Worm (Caenorhabditis elegans) whole organism, L3 larva: ENCODE measurements around the gene cct-1.

Experiments used
- R02D3.7 ChIP-seq: fragments of 150-350 bp; optimal IDR thresholded peaks from 2 replicates; lab custom pipeline; 2014; ENCODE audit warnings: missing biosample characterization, missing genetic modification characterization
- ZK546.5 ChIP-seq: sonication (generic microtip); optimal IDR thresholded peaks from 2 replicates; lab custom pipeline; 2017; ENCODE audit warnings: missing biosample characterization, missing genetic modification characterization
- aly-2 ChIP-seq: fragments of 150-350 bp; optimal IDR thresholded peaks from 2 replicates; lab custom pipeline; 2014; ENCODE audit warnings: missing biosample characterization, missing genetic modification characterization
- ama-1 ChIP-seq: fragments of 150-350 bp; optimal IDR thresholded peaks from 2 replicates; lab custom pipeline; 2018
- ceh-16 ChIP-seq: sonication (generic microtip); optimal IDR thresholded peaks from 2 replicates; lab custom pipeline; 2017; ENCODE audit warnings: missing biosample characterization, missing genetic modification characterization
- ceh-28 ChIP-seq: fragments of 150-350 bp; optimal IDR thresholded peaks from 2 replicates; lab custom pipeline; 2014; ENCODE audit warnings: missing biosample characterization, missing genetic modification reagents, missing genetic modification characterization
- ceh-82 ChIP-seq: fragments of 150-350 bp; optimal IDR thresholded peaks from 2 replicates; lab custom pipeline; 2014; ENCODE audit warnings: missing biosample characterization, missing genetic modification characterization
- ceh-9 ChIP-seq: sonication (generic microtip); optimal IDR thresholded peaks from 2 replicates; lab custom pipeline; 2018; ENCODE audit warnings: missing biosample characterization, missing genetic modification characterization
- daf-12 ChIP-seq: fragments of 150-350 bp; optimal IDR thresholded peaks from 2 replicates; lab custom pipeline; 2014; ENCODE audit warnings: missing biosample characterization, missing genetic modification reagents, missing genetic modification characterization
- egl-27 ChIP-seq: sonication (generic microtip); optimal IDR thresholded peaks from 4 replicates; lab custom pipeline; 2017; ENCODE audit warnings: missing biosample characterization, missing genetic modification reagents, missing genetic modification characterization
- egl-5 ChIP-seq: fragments of 150-350 bp; optimal IDR thresholded peaks from 2 replicates; lab custom pipeline; 2017; ENCODE audit warnings: missing biosample characterization, missing genetic modification reagents, missing genetic modification characterization, inconsistent platforms
- elt-1 ChIP-seq: fragments of 150-350 bp; optimal IDR thresholded peaks from 2 replicates; lab custom pipeline; 2014; ENCODE audit warnings: missing biosample characterization, missing genetic modification characterization
- elt-2 ChIP-seq: sonication (generic microtip); optimal IDR thresholded peaks from 2 replicates; lab custom pipeline; 2016; ENCODE audit warnings: missing genetic modification reagents, mild to moderate bottlenecking, missing genetic modification characterization, missing compliant biosample characterization
- elt-3 ChIP-seq, 3 experiments: fragments of 150-350 bp in 1 of 3; sonication (generic microtip) in 2 of 3; optimal IDR thresholded peaks; 2 replicates in 2 of 3; 4 replicates in 1 of 3; lab custom pipeline; 2014 to 2017; ENCODE audit warnings: missing biosample characterization in 3 of 3, missing genetic modification characterization in 3 of 3
- eor-1 ChIP-seq, 2 experiments: fragments of 150-350 bp; optimal IDR thresholded peaks; 2 replicates each; lab custom pipeline; 2014 to 2018; ENCODE audit warnings: missing biosample characterization in 2 of 2, missing genetic modification characterization in 2 of 2
- fkh-10 ChIP-seq: sonication (generic microtip); optimal IDR thresholded peaks from 2 replicates; lab custom pipeline; 2017; ENCODE audit warnings: missing biosample characterization, missing genetic modification reagents, missing genetic modification characterization
- fkh-2 ChIP-seq: fragments of 150-350 bp; optimal IDR thresholded peaks from 2 replicates; lab custom pipeline; 2014; ENCODE audit warnings: missing biosample characterization, missing genetic modification reagents, missing genetic modification characterization
- fos-1 ChIP-seq: fragments of 150-350 bp; optimal IDR thresholded peaks from 2 replicates; lab custom pipeline; 2014; ENCODE audit warnings: missing biosample characterization, missing genetic modification characterization
- hmg-11 ChIP-seq: sonication (generic microtip); optimal IDR thresholded peaks from 2 replicates; lab custom pipeline; 2016; ENCODE audit warnings: missing genetic modification characterization, missing compliant biosample characterization
- jun-1 ChIP-seq: fragments of 150-350 bp; optimal IDR thresholded peaks from 2 replicates; lab custom pipeline; 2014; ENCODE audit warnings: missing biosample characterization, missing genetic modification reagents, missing genetic modification characterization
- lin-15B ChIP-seq: fragments of 150-350 bp; optimal IDR thresholded peaks from 2 replicates; lab custom pipeline; 2014; ENCODE audit warnings: missing biosample characterization, missing genetic modification characterization
- lin-39 ChIP-seq: fragments of 150-350 bp; optimal IDR thresholded peaks from 2 replicates; lab custom pipeline; 2018; ENCODE audit warnings: missing biosample characterization, missing genetic modification reagents, missing genetic modification characterization
- lsy-12 ChIP-seq: sonication (generic microtip); optimal IDR thresholded peaks from 2 replicates; lab custom pipeline; 2016; ENCODE audit warnings: mild to moderate bottlenecking, missing genetic modification characterization, missing compliant biosample characterization
- mdl-1 ChIP-seq: fragments of 150-350 bp; optimal IDR thresholded peaks from 2 replicates; lab custom pipeline; 2014; ENCODE audit warnings: missing biosample characterization, missing genetic modification characterization
- mml-1 ChIP-seq: fragments of 150-350 bp; sonication (generic microtip); optimal IDR thresholded peaks from 3 replicates; lab custom pipeline; 2014; ENCODE audit warnings: missing biosample characterization, missing genetic modification characterization
- nfya-1 ChIP-seq: sonication (generic microtip); optimal IDR thresholded peaks from 2 replicates; lab custom pipeline; 2017; ENCODE audit warnings: missing genetic modification characterization, mild to moderate bottlenecking, missing compliant biosample characterization, antibody characterized with exemption, moderate library complexity; ENCODE audit not compliant: insufficient read depth
- nhr-11 ChIP-seq: fragments of 150-350 bp; optimal IDR thresholded peaks from 2 replicates; lab custom pipeline; 2014; ENCODE audit warnings: missing biosample characterization, missing genetic modification characterization
- nhr-12 ChIP-seq: fragments of 150-350 bp; optimal IDR thresholded peaks from 2 replicates; lab custom pipeline; 2014; ENCODE audit warnings: missing biosample characterization, missing genetic modification characterization
- nhr-23 ChIP-seq: fragments of 150-350 bp; optimal IDR thresholded peaks from 2 replicates; lab custom pipeline; 2014; ENCODE audit warnings: missing biosample characterization, missing genetic modification reagents, missing genetic modification characterization
- nhr-237 ChIP-seq: fragments of 150-350 bp; optimal IDR thresholded peaks from 2 replicates; lab custom pipeline; 2014; ENCODE audit warnings: missing biosample characterization, missing genetic modification characterization
- nhr-25 ChIP-seq: sonication (generic microtip); optimal IDR thresholded peaks from 2 replicates; lab custom pipeline; 2017; ENCODE audit warnings: missing biosample characterization, missing genetic modification characterization
- nhr-28 ChIP-seq: fragments of 150-350 bp; optimal IDR thresholded peaks from 2 replicates; lab custom pipeline; 2014; ENCODE audit warnings: missing biosample characterization, missing genetic modification characterization
- nhr-43 ChIP-seq: sonication (generic microtip); optimal IDR thresholded peaks from 2 replicates; lab custom pipeline; 2016; ENCODE audit warnings: mild to moderate bottlenecking, missing genetic modification characterization, missing compliant biosample characterization; ENCODE audit not compliant: poor library complexity, severe bottlenecking
- nhr-67 ChIP-seq: fragments of 150-350 bp; optimal IDR thresholded peaks from 2 replicates; lab custom pipeline; 2014; ENCODE audit warnings: missing biosample characterization, missing genetic modification characterization
- nhr-76 ChIP-seq: fragments of 150-350 bp; sonication (generic microtip); optimal IDR thresholded peaks from 5 replicates; lab custom pipeline; 2014; ENCODE audit warnings: missing biosample characterization, missing genetic modification characterization
- nhr-77 ChIP-seq: fragments of 150-350 bp; optimal IDR thresholded peaks from 2 replicates; lab custom pipeline; 2014; ENCODE audit warnings: missing biosample characterization, missing genetic modification characterization
- pha-4 ChIP-seq: fragments of 150-350 bp; optimal IDR thresholded peaks from 2 replicates; lab custom pipeline; 2014; ENCODE audit warnings: missing biosample characterization, missing genetic modification reagents, missing genetic modification characterization
- pqm-1 ChIP-seq: fragments of 150-350 bp; optimal IDR thresholded peaks from 2 replicates; lab custom pipeline; 2017; ENCODE audit warnings: missing biosample characterization, missing genetic modification characterization, inconsistent platforms
- sea-2 ChIP-seq: fragments of 150-350 bp; sonication (generic microtip); optimal IDR thresholded peaks from 4 replicates; lab custom pipeline; 2014; ENCODE audit warnings: missing biosample characterization, missing genetic modification reagents, missing genetic modification characterization
- skn-1 ChIP-seq: fragments of 150-350 bp; optimal IDR thresholded peaks from 2 replicates; lab custom pipeline; 2014; ENCODE audit warnings: missing biosample characterization, missing genetic modification characterization
- snpc-4 ChIP-seq: fragments of 150-350 bp; optimal IDR thresholded peaks from 2 replicates; lab custom pipeline; 2014; ENCODE audit warnings: missing biosample characterization, missing genetic modification characterization
- tbx-2 ChIP-seq: sonication (generic microtip); optimal IDR thresholded peaks from 2 replicates; lab custom pipeline; 2016; ENCODE audit warnings: mild to moderate bottlenecking, missing genetic modification characterization, missing compliant biosample characterization
- unc-39 ChIP-seq: sonication (generic microtip); optimal IDR thresholded peaks from 4 replicates; lab custom pipeline; 2017; ENCODE audit warnings: missing biosample characterization, missing genetic modification characterization
- unc-62 ChIP-seq: fragments of 150-350 bp; sonication (generic microtip); optimal IDR thresholded peaks from 4 replicates; lab custom pipeline; 2014; ENCODE audit warnings: missing biosample characterization, missing genetic modification reagents, missing genetic modification characterization
- zag-1 ChIP-seq: fragments of 150-350 bp; optimal IDR thresholded peaks from 2 replicates; lab custom pipeline; 2014; ENCODE audit warnings: missing biosample characterization, missing genetic modification characterization
- ztf-11 ChIP-seq: fragments of 150-350 bp; optimal IDR thresholded peaks from 2 replicates; lab custom pipeline; 2014; ENCODE audit warnings: missing biosample characterization, missing genetic modification characterization
- ztf-4 ChIP-seq: fragments of 150-350 bp; optimal IDR thresholded peaks from 2 replicates; lab custom pipeline; 2014; ENCODE audit warnings: missing biosample characterization, missing genetic modification characterization

cct-1 gene

DNA sequence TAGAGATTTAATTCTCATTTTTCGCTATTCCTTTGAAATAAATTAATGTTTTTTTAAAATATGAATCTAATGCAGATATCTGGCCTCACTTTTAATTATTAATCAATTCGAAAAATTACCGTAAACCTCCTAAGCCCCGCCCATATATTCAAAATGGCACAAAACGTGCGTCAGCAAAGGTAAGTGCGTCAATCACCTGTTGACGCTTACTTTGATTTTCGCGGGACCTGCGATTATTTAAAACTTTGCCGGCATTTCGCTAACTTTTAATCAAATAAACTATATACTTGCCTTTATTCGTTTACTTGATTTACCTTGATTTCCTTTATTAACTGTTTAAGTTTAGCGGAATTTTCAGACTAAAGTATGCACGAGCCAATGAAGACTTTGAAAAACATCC lies 27.3 kb upstream of the cct-1 start, which contains the start of gene pch-2:
Gene pch-2 (plus strand): TSS at position 359 of the 400 bp plus-strand sequence.
- no peak for TF ChIP-seq lsy-12 (tag; lab: Kevin White, UChicago)
- TF ChIP-seq ceh-82 (tag; lab: Kevin White, UChicago): no peak
- TF ChIP-seq pqm-1 (tag; lab: Kevin White, UChicago): no peak
- no peak for TF ChIP-seq zag-1 (tag; lab: Kevin White, UChicago)
- TF ChIP-seq fkh-10 (GFP tag; lab: Kevin White, UChicago): no peak
- TF ChIP-seq unc-39 (tag; lab: Kevin White, UChicago): no peak
- no peak for TF ChIP-seq unc-62 (GFP tag; lab: Kevin White, UChicago)
- TF ChIP-seq nhr-12 (tag; lab: Kevin White, UChicago): no peak
- no peak for TF ChIP-seq ceh-9 (tag; lab: Kevin White, UChicago)
- no peak for TF ChIP-seq ceh-28
- TF ChIP-seq fos-1 (tag; lab: Kevin White, UChicago): no peak
- TF ChIP-seq elt-1 (tag; lab: Kevin White, UChicago): no peak
- TF ChIP-seq daf-12 (tag; lab: Kevin White, UChicago): no peak
- TF ChIP-seq fkh-2 (tag; lab: Kevin White, UChicago): no peak
- TF ChIP-seq hmg-11 (tag; lab: Kevin White, UChicago): no peak
- peak; percentile 13 for TF ChIP-seq lin-39 (tag; lab: Kevin White, UChicago)
- TF ChIP-seq ZK546.5 (tag; lab: Kevin White, UChicago): no peak
- no peak for TF ChIP-seq nhr-67 (tag; lab: Kevin White, UChicago)
- TF ChIP-seq egl-5 (tag; lab: Kevin White, UChicago): no peak
- TF ChIP-seq ztf-11 (tag; lab: Kevin White, UChicago): no peak
- TF ChIP-seq lin-15B (tag; lab: Kevin White, UChicago): peak; percentile 70
- no peak for TF ChIP-seq egl-27 (tag; lab: Kevin White, UChicago)
- peak; percentile 11 for TF ChIP-seq elt-2 (tag; lab: Kevin White, UChicago)
- TF ChIP-seq mdl-1 (tag; lab: Kevin White, UChicago): no peak
- TF ChIP-seq skn-1 (tag; lab: Kevin White, UChicago): no peak
- peak; percentile 33 for TF ChIP-seq nhr-43
- no peak for TF ChIP-seq R02D3.7 (tag; lab: Kevin White, UChicago)
- TF ChIP-seq nfya-1 (tag; lab: Kevin White, UChicago): peak; percentile 71
- TF ChIP-seq nhr-76: no peak
- TF ChIP-seq nhr-237: no peak
- TF ChIP-seq eor-1 (tag; optimal IDR thresholded peaks at IDR 0.05; lab: Kevin White, UChicago): no peak
- no peak for TF ChIP-seq aly-2 (tag; lab: Kevin White, UChicago)
- no peak for TF ChIP-seq nhr-23 (tag; lab: Kevin White, UChicago)
- no peak for TF ChIP-seq nhr-28 (tag; lab: Kevin White, UChicago)
- no peak for TF ChIP-seq sea-2 (GFP tag; lab: Kevin White, UChicago)
- no peak for TF ChIP-seq mml-1 (tag; lab: Kevin White, UChicago)
- no peak for TF ChIP-seq ztf-4 (tag; lab: Kevin White, UChicago)
- peak; percentile 53 for TF ChIP-seq snpc-4 (tag; lab: Kevin White, UChicago)
- TF ChIP-seq pha-4 (tag; lab: Kevin White, UChicago): peak; percentile 59
- no peak for TF ChIP-seq nhr-11 (tag; lab: Kevin White, UChicago)
- TF ChIP-seq elt-3 (tag; optimal IDR thresholded peaks at IDR 0.05; lab: Kevin White, UChicago): no peak
- TF ChIP-seq nhr-77 (tag; lab: Kevin White, UChicago): no peak
- no peak for TF ChIP-seq ama-1 (lab: Kevin White, UChicago)
- peak; percentile 53 for TF ChIP-seq nhr-25
- no peak for TF ChIP-seq ceh-16 (tag; lab: Kevin White, UChicago)
- no peak for TF ChIP-seq jun-1 (tag; lab: Kevin White, UChicago)
- TF ChIP-seq tbx-2: no peak
